Worm (Caenorhabditis elegans): ENCODE measurements around the gene Y43F8B.24.

DNA sequence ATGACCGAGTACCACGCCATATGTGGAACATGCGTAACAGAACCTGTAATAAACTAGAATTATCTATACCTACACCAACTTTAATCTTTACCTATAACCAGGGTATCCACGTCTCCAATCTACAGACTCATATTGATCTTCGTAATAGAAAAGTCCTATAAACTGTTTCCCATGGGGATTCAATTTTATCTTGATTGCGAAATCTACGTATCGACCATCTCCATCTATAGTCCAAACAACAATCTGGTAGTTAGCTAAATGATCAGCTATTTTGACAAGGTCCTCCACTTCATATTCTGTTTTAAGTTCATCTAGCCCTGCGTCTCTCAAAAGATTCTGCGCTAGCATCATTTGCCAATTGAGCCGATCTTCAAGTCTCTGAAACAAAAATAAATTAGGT is 27.6 kb upstream of the Y43F8B.24 start:
- TF ChIP-seq mdl-1 (tag; optimal IDR thresholded peaks at IDR 0.05) (no peak), nhr-11 (tag; optimal IDR thresholded peaks at IDR 0.05) (no peak), crh-2 (tag; optimal IDR thresholded peaks at IDR 0.05) (no peak), nhr-77 (tag; optimal IDR thresholded peaks at IDR 0.05) (no peak), skn-1 (tag; optimal IDR thresholded peaks at IDR 0.05) (no peak), ama-1 (optimal IDR thresholded peaks at IDR 0.05) (no peak), aly-2 (tag; optimal IDR thresholded peaks at IDR 0.05) (no peak), nhr-23 (tag; optimal IDR thresholded peaks at IDR 0.05) (peak; percentile 95), unc-55 (GFP tag; optimal IDR thresholded peaks at IDR 0.05) (no peak), nhr-6 (tag; optimal IDR thresholded peaks at IDR 0.05) (no peak), mbf-1 (tag; optimal IDR thresholded peaks at IDR 0.05) (no peak)
